Fruit fly (Drosophila melanogaster) whole organism, embryonic: ENCODE results near the gene Vha16-2.

Source experiments
- Awh ChIP-seq: fragments of 200-800 bp; sonication (Bioruptor generic); IDR thresholded peaks from 2 replicates; pipeline ENCODE4, ENCODE4 v1.3.6; 2022; ENCODE audit warnings: missing biosample characterization, missing genetic modification characterization
- CG11093 ChIP-seq: fragments of 200-800 bp; sonication (Bioruptor generic); IDR thresholded peaks from 3 replicates; pipeline ENCODE4 v1.3.6; 2022; ENCODE audit warnings: missing biosample characterization, missing genetic modification characterization
- CG12942 ChIP-seq: fragments of 200-800 bp; sonication (Bioruptor generic); optimal IDR thresholded peaks from 3 replicates; lab custom pipeline; 2016; ENCODE audit warnings: missing biosample characterization, missing genetic modification characterization
- CG1529 ChIP-seq: fragments of 200-800 bp; sonication (Bioruptor generic); optimal IDR thresholded peaks from 3 replicates; lab custom pipeline; 2018; ENCODE audit warnings: missing biosample characterization, missing genetic modification characterization
- CG16813 ChIP-seq: fragments of 200-800 bp; sonication (Bioruptor generic); IDR thresholded peaks from 3 replicates; pipeline ENCODE4 v1.3.6; 2022; ENCODE audit warnings: missing biosample characterization, missing genetic modification characterization; ENCODE audit not compliant: partially characterized antibody
- CG17359 ChIP-seq: fragments of 200-800 bp; sonication (Bioruptor generic); optimal IDR thresholded peaks from 3 replicates; lab custom pipeline; 2018; ENCODE audit warnings: missing biosample characterization, mild to moderate bottlenecking, missing genetic modification characterization, moderate library complexity
- CG18011 ChIP-seq: fragments of 200-800 bp; sonication (Bioruptor generic); optimal IDR thresholded peaks from 2 replicates; lab custom pipeline; 2017; ENCODE audit warnings: missing biosample characterization, missing genetic modification characterization, mild to moderate bottlenecking, moderate library complexity, missing genotype
- CG18476 ChIP-seq: fragments of 200-800 bp; sonication (Bioruptor generic); optimal IDR thresholded peaks from 2 replicates; lab custom pipeline; 2016; ENCODE audit warnings: missing biosample characterization, mild to moderate bottlenecking, missing genetic modification characterization
- CG18619 ChIP-seq: fragments of 200-800 bp; sonication (Bioruptor generic); optimal IDR thresholded peaks from 3 replicates; lab custom pipeline; 2017; ENCODE audit warnings: missing biosample characterization, mild to moderate bottlenecking, missing genetic modification characterization
- CG33213 ChIP-seq: fragments of 200-800 bp; sonication (Bioruptor generic); optimal IDR thresholded peaks from 3 replicates; lab custom pipeline; 2016; ENCODE audit warnings: missing biosample characterization, missing genetic modification characterization
- CG34422 ChIP-seq: fragments of 200-800 bp; sonication (Bioruptor generic); IDR thresholded peaks from 3 replicates; pipeline ENCODE4 v1.3.6; 2022; ENCODE audit warnings: missing biosample characterization, missing genetic modification characterization
- CG4820 ChIP-seq: fragments of 200-800 bp; sonication (Bioruptor generic); optimal IDR thresholded peaks from 3 replicates; lab custom pipeline; 2016; ENCODE audit warnings: missing biosample characterization, missing genetic modification characterization
- CG5953 ChIP-seq: fragments of 200-800 bp; sonication (Bioruptor generic); IDR thresholded peaks from 2 replicates; pipeline ENCODE4 v1.3.6; 2022; ENCODE audit warnings: missing biosample characterization, missing genetic modification characterization
- CG7357 ChIP-seq: fragments of 200-800 bp; sonication (Bioruptor generic); IDR thresholded peaks from 3 replicates; pipeline ENCODE4 v1.3.6; 2022; ENCODE audit warnings: missing biosample characterization, missing genetic modification characterization
- CG8089 ChIP-seq: fragments of 200-800 bp; sonication (Bioruptor generic); optimal IDR thresholded peaks from 3 replicates; lab custom pipeline; 2016; ENCODE audit warnings: missing biosample characterization, missing genetic modification characterization
- CG9609 ChIP-seq: fragments of 200-800 bp; sonication (Bioruptor generic); optimal IDR thresholded peaks from 3 replicates; lab custom pipeline; 2016; ENCODE audit warnings: missing biosample characterization, missing genetic modification characterization
- CG9817 ChIP-seq: fragments of 200-800 bp; sonication (Bioruptor generic); optimal IDR thresholded peaks from 2 replicates; lab custom pipeline; 2018; ENCODE audit warnings: missing biosample characterization, mild to moderate bottlenecking, missing genetic modification characterization, moderate library complexity
- CHES-1-like ChIP-seq: fragments of 200-800 bp; sonication (Bioruptor generic); optimal IDR thresholded peaks from 2 replicates; lab custom pipeline; 2016; ENCODE audit warnings: missing biosample characterization, missing genetic modification characterization
- CoRest ChIP-seq: fragments of 200-800 bp; sonication (Bioruptor generic); optimal IDR thresholded peaks from 3 replicates; lab custom pipeline; 2018; ENCODE audit warnings: missing biosample characterization, mild to moderate bottlenecking, missing genetic modification characterization, moderate library complexity
- D19A ChIP-seq: fragments of 200-800 bp; optimal IDR thresholded peaks from 3 replicates; lab custom pipeline; 2019; ENCODE audit warnings: missing biosample characterization, mild to moderate bottlenecking, missing genetic modification characterization, moderate library complexity
- D19B ChIP-seq: fragments of 200-800 bp; sonication (Bioruptor generic); optimal IDR thresholded peaks from 2 replicates; lab custom pipeline; 2017; ENCODE audit warnings: missing biosample characterization, mild to moderate bottlenecking, missing genetic modification characterization
- Dip3 ChIP-seq: fragments of 200-800 bp; sonication (Bioruptor generic); optimal IDR thresholded peaks from 3 replicates; lab custom pipeline; 2016; ENCODE audit warnings: missing biosample characterization, missing genetic modification characterization
- Eip74EF ChIP-seq, 2 experiments: fragments of 200-800 bp in 1 of 2; fragments of >200 bp in 1 of 2; sonication (Bioruptor generic) in 1 of 2; optimal IDR thresholded peaks; 2 replicates each; lab custom pipeline; 2017 to 2019; ENCODE audit warnings: missing biosample characterization in 2 of 2, missing genetic modification characterization in 2 of 2, mild to moderate bottlenecking in 1 of 2, moderate library complexity in 1 of 2
- Elba2 ChIP-seq: fragments of 200-800 bp; sonication (Bioruptor generic); optimal IDR thresholded peaks from 3 replicates; lab custom pipeline; 2016; ENCODE audit warnings: missing biosample characterization, missing genetic modification characterization
- Fer1 ChIP-seq: fragments of 200-800 bp; sonication (Bioruptor generic); optimal IDR thresholded peaks from 2 replicates; lab custom pipeline; 2017; ENCODE audit warnings: missing biosample characterization, mild to moderate bottlenecking, missing genetic modification characterization
- HHEX ChIP-seq: fragments of 200-800 bp; sonication (Bioruptor generic); optimal IDR thresholded peaks from 3 replicates; lab custom pipeline; 2017; ENCODE audit warnings: missing biosample characterization, mild to moderate bottlenecking, missing genetic modification characterization, missing genetic modification reagents
- HLH3B ChIP-seq: fragments of 200-800 bp; sonication (Bioruptor generic); IDR thresholded peaks from 2 replicates; pipeline ENCODE4 v1.3.6; 2022; ENCODE audit warnings: missing biosample characterization, missing genetic modification characterization
- Hmx ChIP-seq: fragments of 200-800 bp; sonication (Bioruptor generic); optimal IDR thresholded peaks from 2 replicates; lab custom pipeline; 2016; ENCODE audit warnings: missing biosample characterization, missing genetic modification characterization
- Max ChIP-seq: fragments of 200-800 bp; sonication (Bioruptor generic); optimal IDR thresholded peaks from 2 replicates; lab custom pipeline; 2016; ENCODE audit warnings: missing biosample characterization, mild to moderate bottlenecking, missing genetic modification characterization
- Nf-YC ChIP-seq: fragments of 200-800 bp; optimal IDR thresholded peaks from 3 replicates; lab custom pipeline; 2019; ENCODE audit warnings: missing biosample characterization, mild to moderate bottlenecking, missing genetic modification characterization, moderate library complexity
- ac ChIP-seq: fragments of 200-800 bp; sonication (Bioruptor generic); optimal IDR thresholded peaks from 3 replicates; lab custom pipeline; 2017; ENCODE audit warnings: missing biosample characterization, mild to moderate bottlenecking, missing genetic modification characterization
- ara ChIP-seq: fragments of 200-800 bp; sonication (Bioruptor generic); IDR thresholded peaks from 2 replicates; pipeline ENCODE4 v1.3.6; 2022; ENCODE audit warnings: missing biosample characterization, missing genetic modification characterization
- ato ChIP-seq: fragments of 200-800 bp; sonication (Bioruptor generic); IDR thresholded peaks from 2 replicates; pipeline ENCODE4 v1.3.6; 2022; ENCODE audit warnings: missing biosample characterization, missing genetic modification characterization; ENCODE audit not compliant: partially characterized antibody
- br ChIP-seq: fragments of >200 bp; optimal IDR thresholded peaks from 2 replicates; lab custom pipeline; 2017
- croc ChIP-seq: fragments of 200-800 bp; sonication (Bioruptor generic); conservative IDR thresholded peaks from 3 replicates; pipeline ENCODE4 v1.3.6; 2022; ENCODE audit warnings: missing biosample characterization, missing genetic modification characterization
- dan ChIP-seq: fragments of 200-800 bp; sonication (Bioruptor generic); IDR thresholded peaks from 2 replicates; pipeline ENCODE4 v1.3.6; 2022; ENCODE audit warnings: missing biosample characterization, missing genetic modification characterization
- disco-r ChIP-seq: fragments of 200-800 bp; sonication (Bioruptor generic); optimal IDR thresholded peaks from 2 replicates; lab custom pipeline; 2016; ENCODE audit warnings: missing biosample characterization, missing genetic modification characterization
- en ChIP-seq: fragments of 200-800 bp; sonication (Bioruptor generic); optimal IDR thresholded peaks from 2 replicates; lab custom pipeline; 2016; ENCODE audit warnings: missing biosample characterization, missing genetic modification characterization
- eyg ChIP-seq: fragments of 200-800 bp; sonication (Bioruptor generic); optimal IDR thresholded peaks from 3 replicates; lab custom pipeline; 2016; ENCODE audit warnings: missing biosample characterization, missing genetic modification characterization
- gfzf ChIP-seq: fragments of 200-800 bp; sonication (Bioruptor generic); optimal IDR thresholded peaks from 2 replicates; lab custom pipeline; 2016; ENCODE audit warnings: missing biosample characterization, mild to moderate bottlenecking, missing genetic modification characterization, moderate library complexity
- gt ChIP-seq: fragments of 200-800 bp; sonication (Bioruptor generic); IDR thresholded peaks from 2 replicates; pipeline ENCODE4 v1.3.6; 2022; ENCODE audit warnings: missing biosample characterization, missing genetic modification characterization
- jigr1 ChIP-seq: fragments of 200-800 bp; sonication (Bioruptor generic); IDR thresholded peaks from 3 replicates; pipeline ENCODE4 v1.3.6; 2022; ENCODE audit warnings: missing biosample characterization, missing genetic modification characterization
- jing ChIP-seq: fragments of 200-800 bp; sonication (Bioruptor generic); optimal IDR thresholded peaks from 2 replicates; lab custom pipeline; 2018; ENCODE audit warnings: missing biosample characterization, mild to moderate bottlenecking, missing genetic modification characterization
- kni ChIP-seq: fragments of 200-800 bp; sonication (Bioruptor generic); optimal IDR thresholded peaks from 3 replicates; lab custom pipeline; 2017; ENCODE audit warnings: mild to moderate bottlenecking, missing biosample characterization, missing genetic modification reagents, missing genetic modification characterization
- lmd ChIP-seq: fragments of 200-800 bp; sonication (Bioruptor generic); IDR thresholded peaks from 2 replicates; pipeline ENCODE4 v1.3.6; 2022; ENCODE audit warnings: missing biosample characterization, missing genetic modification characterization
- nau ChIP-seq: fragments of 200-800 bp; sonication (Bioruptor generic); optimal IDR thresholded peaks from 3 replicates; lab custom pipeline; 2017; ENCODE audit warnings: missing biosample characterization, mild to moderate bottlenecking, missing genetic modification characterization, missing genetic modification reagents
- pita ChIP-seq: fragments of 200-800 bp; sonication (Bioruptor generic); optimal IDR thresholded peaks from 2 replicates; lab custom pipeline; 2017; ENCODE audit warnings: missing biosample characterization, mild to moderate bottlenecking, missing genetic modification characterization
- ro ChIP-seq: fragments of 200-800 bp; sonication (Bioruptor generic); IDR thresholded peaks from 2 replicates; pipeline ENCODE4 v1.3.6; 2022; ENCODE audit warnings: missing biosample characterization, missing genetic modification characterization
- sd ChIP-seq: fragments of 200-800 bp; sonication (Bioruptor generic); optimal IDR thresholded peaks from 3 replicates; lab custom pipeline; 2018; ENCODE audit warnings: missing biosample characterization, mild to moderate bottlenecking, missing genetic modification characterization, moderate library complexity
- sna ChIP-seq: fragments of 200-800 bp; sonication (Bioruptor generic); IDR thresholded peaks from 2 replicates; pipeline ENCODE4 v1.3.6; 2022; ENCODE audit warnings: missing biosample characterization, missing genetic modification characterization; ENCODE audit not compliant: partially characterized antibody
- tll ChIP-seq, 2 experiments: fragments of 200-800 bp in 1 of 2; fragments of >200 bp in 1 of 2; sonication (Bioruptor generic) in 1 of 2; optimal IDR thresholded peaks; 2 replicates each; lab custom pipeline; 2017 to 2019; ENCODE audit warnings: missing biosample characterization in 2 of 2, missing genetic modification characterization in 2 of 2, mild to moderate bottlenecking in 1 of 2, moderate library complexity in 1 of 2
- zfh1 ChIP-seq: fragments of 200-800 bp; sonication (Bioruptor generic); IDR thresholded peaks from 3 replicates; pipeline ENCODE4 v1.3.6; 2022; ENCODE audit warnings: missing biosample characterization, missing genetic modification characterization

Gene Vha16-2

DNA sequence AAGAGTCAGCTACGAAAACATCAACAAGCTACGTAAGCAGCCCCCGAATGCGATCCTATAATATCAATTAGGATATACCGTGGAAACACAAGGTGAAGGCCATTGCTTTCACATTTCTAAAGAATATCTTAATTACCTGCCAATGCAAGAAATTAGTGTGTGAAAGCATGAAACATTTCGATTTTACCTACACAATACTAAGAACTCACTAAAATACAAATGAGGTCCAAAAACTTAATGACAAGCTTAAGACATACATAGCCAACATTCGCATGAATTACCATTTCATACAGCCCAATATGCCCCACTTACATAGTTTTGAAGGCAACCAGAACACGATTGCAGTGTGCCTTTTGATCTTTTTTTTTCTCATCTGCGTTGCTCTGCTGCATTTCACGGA lies 45.1 kb upstream of the Vha16-2 start (continued):
- TF ChIP-seq CHES-1-like (GFP tag; lab: Kevin White, UChicago): no peak
- no peak for TF ChIP-seq CG7357
- TF ChIP-seq CG16813: no peak
- no peak for TF ChIP-seq Fer1
- TF ChIP-seq Nf-YC (tag; lab: Kevin White, UChicago): no peak
- no peak for TF ChIP-seq jigr1
- no peak for TF ChIP-seq CG4820 (GFP tag; lab: Kevin White, UChicago)
- peak; percentile 65 for TF ChIP-seq CoRest (tag; lab: Kevin White, UChicago)
- TF ChIP-seq Hmx (GFP tag; lab: Kevin White, UChicago): no peak
- TF ChIP-seq Dip3 (GFP tag; lab: Kevin White, UChicago): no peak
- TF ChIP-seq ato (GFP tag; lab: Robert Waterston, UW): no peak
- no peak for TF ChIP-seq br (lab: Kevin White, UChicago)
- TF ChIP-seq gfzf: no peak
- peak; percentile 12 for TF ChIP-seq CG12942
- no peak for TF ChIP-seq CG8089
- TF ChIP-seq lmd (GFP tag; lab: Robert Waterston, UW): peak; percentile 32; the same call in 1 of the 2 replicates
- TF ChIP-seq Awh (GFP tag; lab: Robert Waterston, UW): no peak
- TF ChIP-seq tll (GFP tag; optimal IDR thresholded peaks at IDR 0.05; lab: Kevin White, UChicago): no peak
- TF ChIP-seq nau (GFP tag; lab: Kevin White, UChicago): no peak
- TF ChIP-seq disco-r (GFP tag; lab: Kevin White, UChicago): no peak
- TF ChIP-seq croc (GFP tag; lab: Robert Waterston, UW): 0 out of 3 replicates have a peak, but pooled peaks have one; percentile 31
- TF ChIP-seq CG34422 (GFP tag; lab: Robert Waterston, UW): no peak
- TF ChIP-seq CG11093 (GFP tag; lab: Robert Waterston, UW): no peak
- TF ChIP-seq dan (GFP tag; lab: Robert Waterston, UW): no peak
- no peak for TF ChIP-seq sna (GFP tag; lab: Robert Waterston, UW)
- no peak for TF ChIP-seq HLH3B (GFP tag; lab: Robert Waterston, UW)
- TF ChIP-seq Elba2 (GFP tag; lab: Kevin White, UChicago): no peak
- TF ChIP-seq sd (tag; lab: Kevin White, UChicago): no peak
- TF ChIP-seq D19A: peak; percentile 42
- TF ChIP-seq HHEX: no peak
- TF ChIP-seq CG33213 (GFP tag; lab: Kevin White, UChicago): no peak
- TF ChIP-seq CG18476 (GFP tag; lab: Kevin White, UChicago): no peak
- no peak for TF ChIP-seq CG9609 (GFP tag; lab: Kevin White, UChicago)
- TF ChIP-seq en (GFP tag; lab: Kevin White, UChicago): peak; percentile 6
- TF ChIP-seq ara (GFP tag; lab: Robert Waterston, UW): no peak
- no peak for TF ChIP-seq pita (GFP tag; lab: Kevin White, UChicago)
- TF ChIP-seq kni (GFP tag; lab: Kevin White, UChicago): no peak
- TF ChIP-seq ac (GFP tag; lab: Kevin White, UChicago): no peak
- peak; percentile 23 for TF ChIP-seq CG1529 (GFP tag; lab: Kevin White, UChicago)
- TF ChIP-seq CG18619 (GFP tag; lab: Kevin White, UChicago): no peak
- peak; percentile 13 for TF ChIP-seq D19B
- no peak for TF ChIP-seq eyg
- no peak for TF ChIP-seq CG18011 (GFP tag; lab: Kevin White, UChicago)
- TF ChIP-seq gt (GFP tag; lab: Robert Waterston, UW): no peak
- TF ChIP-seq CG9817: no peak
- no peak for TF ChIP-seq Max (GFP tag; lab: Kevin White, UChicago)
- TF ChIP-seq Eip74EF (GFP tag; optimal IDR thresholded peaks at IDR 0.05; lab: Kevin White, UChicago): no peak
- TF ChIP-seq CG5953 (GFP tag; lab: Robert Waterston, UW): peak; percentile 52
- TF ChIP-seq zfh1 (GFP tag; lab: Robert Waterston, UW): 0 out of 3 replicates have a peak, but pooled peaks have one; percentile 56
- no peak for TF ChIP-seq ro (GFP tag; lab: Robert Waterston, UW)
- TF ChIP-seq jing (GFP tag; lab: Kevin White, UChicago): no peak
- TF ChIP-seq CG17359 (tag; lab: Kevin White, UChicago): no peak
